Worm (Caenorhabditis elegans) whole organism, midembryonic: ENCODE results near the gene lin-3.

Source experiments
- cog-1 ChIP-seq: sonication (generic microtip); optimal IDR thresholded peaks from 2 replicates; lab custom pipeline; 2016; ENCODE audit warnings: missing genetic modification characterization, missing compliant biosample characterization
- flt-1 ChIP-seq: fragments of 200-800 bp; sonication (Bioruptor generic); IDR thresholded peaks from 2 replicates; pipeline ENCODE4 v1.3.6; 2022; ENCODE audit warnings: missing genetic modification characterization, missing compliant biosample characterization

DNA sequence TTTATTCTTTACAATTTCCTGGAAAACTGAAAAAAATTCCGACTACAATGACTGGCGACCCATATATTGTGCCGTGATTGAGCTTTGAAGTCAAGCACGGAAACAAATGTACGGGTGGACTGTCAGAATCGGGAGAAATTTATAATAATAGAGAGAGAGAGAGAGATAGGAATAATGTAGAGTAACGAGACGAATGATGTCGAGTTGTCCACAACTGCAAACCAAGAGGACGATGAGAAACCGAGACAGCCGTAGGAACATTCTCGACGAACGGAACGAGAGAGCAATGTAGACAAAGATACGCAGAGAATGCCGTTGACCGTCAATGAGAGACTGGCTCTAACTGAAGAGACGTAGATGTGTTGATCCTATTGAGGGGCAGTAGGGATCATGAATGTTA lies 26.5 kb upstream of the lin-3 start:
- TF ChIP-seq cog-1 (tag; lab: Kevin White, UChicago) (peak; percentile 76), flt-1 (GFP tag; lab: Robert Waterston, UW) (peak; percentile 76; the same call in 1 of the 2 replicates)
